Fruit fly (Drosophila melanogaster) whole organism, embryonic: ENCODE measurements around the gene AstC.

ENCODE experiments used
- ATbp ChIP-seq: fragments of 200-800 bp; sonication (Bioruptor generic); optimal IDR thresholded peaks from 2 replicates; lab custom pipeline; 2017; ENCODE audit warnings: missing biosample characterization, mild to moderate bottlenecking, missing genetic modification characterization, missing genetic modification reagents
- CG10321 ChIP-seq: fragments of 200-800 bp; sonication (Bioruptor generic); IDR thresholded peaks from 2 replicates; pipeline ENCODE4 v1.3.6; 2022; ENCODE audit warnings: missing biosample characterization, missing genetic modification characterization
- CG11456 ChIP-seq: fragments of 200-800 bp; sonication (Bioruptor generic); IDR thresholded peaks from 3 replicates; pipeline ENCODE4 v1.3.6; 2022; ENCODE audit warnings: missing biosample characterization, missing genetic modification characterization
- CG12071 ChIP-seq: fragments of 200-800 bp; sonication (Bioruptor generic); optimal IDR thresholded peaks from 3 replicates; lab custom pipeline; 2018; ENCODE audit warnings: missing biosample characterization, mild to moderate bottlenecking, missing genetic modification characterization
- CG12219 ChIP-seq: fragments of 200-800 bp; sonication (Bioruptor generic); optimal IDR thresholded peaks from 3 replicates; lab custom pipeline; 2018; ENCODE audit warnings: missing biosample characterization, mild to moderate bottlenecking, missing genetic modification characterization
- CG14014 ChIP-seq: fragments of 200-800 bp; sonication (Bioruptor generic); IDR thresholded peaks from 2 replicates; pipeline ENCODE4 v1.3.6; 2022; ENCODE audit warnings: missing biosample characterization, missing genetic modification characterization
- CG2129 ChIP-seq: fragments of 200-800 bp; sonication (Bioruptor generic); IDR thresholded peaks from 2 replicates; pipeline ENCODE4 v1.3.6; 2022; ENCODE audit warnings: missing biosample characterization, missing genetic modification characterization; ENCODE audit not compliant: partially characterized antibody
- CG31388 ChIP-seq: fragments of 200-800 bp; sonication (Bioruptor generic); optimal IDR thresholded peaks from 2 replicates; lab custom pipeline; 2016; ENCODE audit warnings: missing biosample characterization, missing genetic modification characterization
- CG34376 ChIP-seq: fragments of 200-800 bp; sonication (Bioruptor generic); optimal IDR thresholded peaks from 2 replicates; lab custom pipeline; 2018; ENCODE audit warnings: missing biosample characterization, mild to moderate bottlenecking, missing genetic modification characterization
- CG34422 ChIP-seq: fragments of 200-800 bp; sonication (Bioruptor generic); IDR thresholded peaks from 3 replicates; pipeline ENCODE4 v1.3.6; 2022; ENCODE audit warnings: missing biosample characterization, missing genetic modification characterization
- CG3995 ChIP-seq: fragments of 200-800 bp; sonication (Bioruptor generic); optimal IDR thresholded peaks from 3 replicates; lab custom pipeline; 2016; ENCODE audit warnings: missing biosample characterization, missing genetic modification characterization
- CG6683 ChIP-seq: fragments of 200-800 bp; sonication (Bioruptor generic); optimal IDR thresholded peaks from 2 replicates; lab custom pipeline; 2017; ENCODE audit warnings: missing biosample characterization, mild to moderate bottlenecking, missing genetic modification characterization, missing genetic modification reagents
- CG7372 ChIP-seq: fragments of 200-800 bp; sonication (Bioruptor generic); IDR thresholded peaks from 2 replicates; pipeline ENCODE4 v1.3.6; 2022; ENCODE audit warnings: missing biosample characterization, missing genetic modification characterization
- CG7786 ChIP-seq: fragments of 200-800 bp; sonication (Bioruptor generic); optimal IDR thresholded peaks from 2 replicates; lab custom pipeline; 2016; ENCODE audit warnings: missing biosample characterization, missing genetic modification characterization
- CG8089 ChIP-seq: fragments of 200-800 bp; sonication (Bioruptor generic); optimal IDR thresholded peaks from 3 replicates; lab custom pipeline; 2016; ENCODE audit warnings: missing biosample characterization, missing genetic modification characterization
- CG9215 ChIP-seq: fragments of 200-800 bp; sonication (Bioruptor generic); IDR thresholded peaks from 2 replicates; pipeline ENCODE4 v1.3.6; 2022; ENCODE audit warnings: missing biosample characterization, missing genetic modification characterization
- CG9932 ChIP-seq: fragments of 200-800 bp; sonication (Bioruptor generic); IDR thresholded peaks from 2 replicates; pipeline ENCODE4 v1.3.6; 2022; ENCODE audit warnings: missing biosample characterization, missing genetic modification characterization
- Dip2 ChIP-seq: fragments of 200-800 bp; sonication (Bioruptor generic); IDR thresholded peaks from 2 replicates; pipeline ENCODE4 v1.3.6; 2022; ENCODE audit warnings: missing biosample characterization, missing genetic modification characterization
- Dll ChIP-seq: fragments of 200-800 bp; sonication (Bioruptor generic); IDR thresholded peaks from 4 replicates; pipeline ENCODE4 v1.3.6; 2022; ENCODE audit warnings: missing biosample characterization, missing genetic modification characterization; ENCODE audit not compliant: partially characterized antibody
- Dp ChIP-seq: fragments of 200-800 bp; sonication (Bioruptor generic); optimal IDR thresholded peaks from 2 replicates; lab custom pipeline; 2018; ENCODE audit warnings: missing biosample characterization, mild to moderate bottlenecking, missing genetic modification characterization, moderate library complexity
- Drgx ChIP-seq: fragments of 200-800 bp; sonication (Bioruptor generic); IDR thresholded peaks from 2 replicates; pipeline ENCODE4 v1.3.6; 2022; ENCODE audit warnings: missing biosample characterization, missing genetic modification characterization
- Ets65A ChIP-seq: fragments of 200-800 bp; sonication (Bioruptor generic); peaks from one replicate; lab custom pipeline; 2016; ENCODE audit warnings: missing biosample characterization, missing genetic modification characterization
- Hey ChIP-seq: fragments of 200-800 bp; sonication (Bioruptor generic); optimal IDR thresholded peaks from 3 replicates; lab custom pipeline; 2018; ENCODE audit warnings: missing biosample characterization, mild to moderate bottlenecking, missing genetic modification characterization
- Hr51 ChIP-seq, 2 experiments: fragments of 200-800 bp; sonication (Bioruptor generic); optimal IDR thresholded peaks; 2 replicates in 1 of 2; 3 replicates in 1 of 2; lab custom pipeline; 2016 to 2018; ENCODE audit warnings: missing biosample characterization in 2 of 2, missing genetic modification characterization in 2 of 2, mild to moderate bottlenecking in 1 of 2, moderate library complexity in 1 of 2
- Med ChIP-seq: fragments of 200-800 bp; sonication (Bioruptor generic); peaks from one replicate; lab custom pipeline; 2016; ENCODE audit warnings: missing biosample characterization, missing genetic modification characterization, mild to moderate bottlenecking, inconsistent platforms, moderate library complexity
- Nf-YA ChIP-seq: fragments of 200-800 bp; sonication (Bioruptor generic); IDR thresholded peaks from 2 replicates; pipeline ENCODE4 v1.3.6; 2022; ENCODE audit warnings: missing biosample characterization, missing genetic modification characterization
- Ptx1 ChIP-seq: fragments of 200-800 bp; sonication (Bioruptor generic); IDR thresholded peaks from 2 replicates; pipeline ENCODE4 v1.3.6; 2022; ENCODE audit warnings: missing biosample characterization, missing genetic modification characterization
- Spps ChIP-seq: fragments of 200-800 bp; sonication (Bioruptor generic); optimal IDR thresholded peaks from 2 replicates; lab custom pipeline; 2018; ENCODE audit warnings: missing biosample characterization, mild to moderate bottlenecking, missing genetic modification characterization
- Xrp1 ChIP-seq: fragments of 200-800 bp; sonication (Bioruptor generic); IDR thresholded peaks from 2 replicates; pipeline ENCODE4 v1.3.6; 2022; ENCODE audit warnings: missing biosample characterization, missing genetic modification characterization
- chn ChIP-seq: fragments of 200-800 bp; sonication (Bioruptor generic); optimal IDR thresholded peaks from 2 replicates; lab custom pipeline; 2016; ENCODE audit warnings: missing biosample characterization, missing genetic modification characterization
- corto ChIP-seq: fragments of 200-800 bp; sonication (Bioruptor generic); optimal IDR thresholded peaks from 2 replicates; lab custom pipeline; 2016; ENCODE audit warnings: missing biosample characterization, mild to moderate bottlenecking, missing genetic modification characterization, moderate library complexity
- dati ChIP-seq: fragments of 200-800 bp; sonication (Bioruptor generic); IDR thresholded peaks from 2 replicates; pipeline ENCODE4 v1.3.6; 2022; ENCODE audit warnings: missing biosample characterization, missing genetic modification characterization
- fd96Cb ChIP-seq: fragments of 200-800 bp; sonication (Bioruptor generic); optimal IDR thresholded peaks from 2 replicates; lab custom pipeline; 2018; ENCODE audit warnings: missing biosample characterization, mild to moderate bottlenecking, missing genetic modification characterization, moderate library complexity
- grau ChIP-seq: fragments of 200-800 bp; optimal IDR thresholded peaks from 3 replicates; lab custom pipeline; 2019; ENCODE audit warnings: missing biosample characterization, mild to moderate bottlenecking, missing genetic modification characterization, moderate library complexity
- ham ChIP-seq: fragments of 200-800 bp; sonication (Bioruptor generic); IDR thresholded peaks from 2 replicates; pipeline ENCODE4 v1.3.6; 2022; ENCODE audit warnings: missing biosample characterization, missing genetic modification characterization
- insv ChIP-seq, 2 experiments: fragments of 200-800 bp; sonication (Bioruptor generic); optimal IDR thresholded peaks; 3 replicates each; lab custom pipeline; 2016 to 2018; ENCODE audit warnings: missing biosample characterization in 2 of 2, missing genetic modification characterization in 2 of 2
- inv ChIP-seq: fragments of 200-800 bp; sonication (Bioruptor generic); IDR thresholded peaks from 2 replicates; pipeline ENCODE4 v1.3.6; 2022; ENCODE audit warnings: missing biosample characterization, missing genetic modification characterization; ENCODE audit not compliant: partially characterized antibody
- klu ChIP-seq: fragments of 200-800 bp; sonication (Bioruptor generic); IDR thresholded peaks from 2 replicates; pipeline ENCODE4 v1.3.6; 2022; ENCODE audit warnings: missing biosample characterization, missing genetic modification characterization
- luna ChIP-seq: fragments of 200-800 bp; sonication (Bioruptor generic); optimal IDR thresholded peaks from 2 replicates; lab custom pipeline; 2016; ENCODE audit warnings: missing biosample characterization, missing genetic modification characterization
- nerfin-1 ChIP-seq: fragments of 200-800 bp; sonication (Bioruptor generic); optimal IDR thresholded peaks from 3 replicates; lab custom pipeline; 2019; ENCODE audit warnings: missing biosample characterization, mild to moderate bottlenecking, missing genetic modification characterization, moderate library complexity
- p53 ChIP-seq: fragments of 200-800 bp; sonication (Bioruptor generic); optimal IDR thresholded peaks from 2 replicates; lab custom pipeline; 2016; ENCODE audit warnings: missing biosample characterization, missing genetic modification characterization
- sr ChIP-seq: fragments of 200-800 bp; sonication (Bioruptor generic); IDR thresholded peaks from 3 replicates; pipeline ENCODE4 v1.3.6; 2022; ENCODE audit warnings: missing biosample characterization, missing genetic modification characterization
- tll ChIP-seq, 2 experiments: fragments of 200-800 bp in 1 of 2; fragments of >200 bp in 1 of 2; sonication (Bioruptor generic) in 1 of 2; optimal IDR thresholded peaks; 2 replicates each; lab custom pipeline; 2017 to 2019; ENCODE audit warnings: missing biosample characterization in 2 of 2, missing genetic modification characterization in 2 of 2, mild to moderate bottlenecking in 1 of 2, moderate library complexity in 1 of 2
- tna ChIP-seq: fragments of 200-800 bp; sonication (Bioruptor generic); IDR thresholded peaks from 2 replicates; pipeline ENCODE4 v1.3.6; 2022; ENCODE audit warnings: missing biosample characterization, missing genetic modification characterization; ENCODE audit not compliant: partially characterized antibody
- zfh1 ChIP-seq: fragments of 200-800 bp; sonication (Bioruptor generic); IDR thresholded peaks from 3 replicates; pipeline ENCODE4 v1.3.6; 2022; ENCODE audit warnings: missing biosample characterization, missing genetic modification characterization

The AstC gene

dm6 chr2L:11053018-11053807 is 28.0 kb downstream of the AstC start (continued):
- TF ChIP-seq CG12071 (GFP tag; lab: Kevin White, UChicago): no peak
- peak; percentile 92 for TF ChIP-seq corto
- TF ChIP-seq sr (GFP tag; lab: Robert Waterston, UW): 0 out of 3 replicates have a peak, but pooled peaks have one; percentile 11
- peak; percentile 74 for TF ChIP-seq Ptx1 (GFP tag; lab: Robert Waterston, UW)
- TF ChIP-seq CG9215: no peak
- TF ChIP-seq Hr51 (GFP tag; optimal IDR thresholded peaks at IDR 0.05; lab: Kevin White, UChicago): peak in 1 of 2 experiments; percentile 50
- TF ChIP-seq Xrp1: no peak
- TF ChIP-seq zfh1: 0 out of 3 replicates have a peak, but pooled peaks have one; percentile 22
- peak; percentile 6 for TF ChIP-seq fd96Cb (tag; lab: Kevin White, UChicago)
- TF ChIP-seq Med (GFP tag; lab: Kevin White, UChicago): peak; percentile 82

- TF ChIP-seq CG8089 (GFP tag; lab: Kevin White, UChicago): no peak
- no peak for TF ChIP-seq Dp (GFP tag; lab: Kevin White, UChicago)
- no peak for TF ChIP-seq CG7372 (GFP tag; lab: Robert Waterston, UW)
- TF ChIP-seq CG34422 (GFP tag; lab: Robert Waterston, UW): no peak
- TF ChIP-seq Dip2 (GFP tag; lab: Robert Waterston, UW): no peak
- TF ChIP-seq CG34376: no peak
- peak; percentile 26; the same call in 1 of the 2 replicates for TF ChIP-seq Drgx (GFP tag; lab: Robert Waterston, UW)
- TF ChIP-seq, all 482 proteins: peak for 1
These were observed 28.8 kb downstream of the AstC start for dm6 chr2L:11052493-11052788.

- TF ChIP-seq Spps (tag; lab: Kevin White, UChicago) (no peak), Nf-YA (GFP tag; lab: Robert Waterston, UW) (no peak), CG2129 (GFP tag; lab: Robert Waterston, UW) (no peak), CG31388 (GFP tag; lab: Kevin White, UChicago) (no peak), Dll (GFP tag; lab: Robert Waterston, UW) (no peak), CG11456 (GFP tag; lab: Robert Waterston, UW) (0 out of 3 replicates have a peak, but pooled peaks have one; percentile 37), CG14014 (GFP tag; lab: Robert Waterston, UW) (no peak), CG12219 (GFP tag; lab: Kevin White, UChicago) (no peak), ATbp (GFP tag; lab: Kevin White, UChicago) (no peak), luna (GFP tag; lab: Kevin White, UChicago) (no peak), Drgx (GFP tag; lab: Robert Waterston, UW) (no peak), p53 (no peak), inv (no peak), insv (GFP tag; optimal IDR thresholded peaks at IDR 0.05; lab: Kevin White, UChicago) (no peak), CG7786 (GFP tag; lab: Kevin White, UChicago) (no peak), CG6683 (GFP tag; lab: Kevin White, UChicago) (no peak), klu (GFP tag; lab: Robert Waterston, UW) (0 out of 2 replicates have a peak, but pooled peaks have one; percentile 17), CG9932 (GFP tag; lab: Robert Waterston, UW) (peak; percentile 44; the same call in 1 of the 2 replicates), tna (GFP tag; lab: Robert Waterston, UW) (no peak), dati (GFP tag; lab: Robert Waterston, UW) (no peak), CG10321 (no peak), chn (GFP tag; lab: Kevin White, UChicago) (no peak), grau (peak; percentile 41), nerfin-1 (no peak), Med (GFP tag; lab: Kevin White, UChicago) (peak; percentile 56), ham (GFP tag; lab: Robert Waterston, UW) (no peak), CG3995 (GFP tag; lab: Kevin White, UChicago) (no peak), Hey (tag; lab: Kevin White, UChicago) (no peak), Ets65A (GFP tag; lab: Kevin White, UChicago) (peak; percentile 13), tll (GFP tag; optimal IDR thresholded peaks at IDR 0.05; lab: Kevin White, UChicago) (no peak)
These were observed 29.3 kb downstream of the AstC start for dm6 chr2L:11051644-11052492.
